Worm (Caenorhabditis elegans): ENCODE measurements around the gene pitr-4.

The pitr-4 gene

DNA sequence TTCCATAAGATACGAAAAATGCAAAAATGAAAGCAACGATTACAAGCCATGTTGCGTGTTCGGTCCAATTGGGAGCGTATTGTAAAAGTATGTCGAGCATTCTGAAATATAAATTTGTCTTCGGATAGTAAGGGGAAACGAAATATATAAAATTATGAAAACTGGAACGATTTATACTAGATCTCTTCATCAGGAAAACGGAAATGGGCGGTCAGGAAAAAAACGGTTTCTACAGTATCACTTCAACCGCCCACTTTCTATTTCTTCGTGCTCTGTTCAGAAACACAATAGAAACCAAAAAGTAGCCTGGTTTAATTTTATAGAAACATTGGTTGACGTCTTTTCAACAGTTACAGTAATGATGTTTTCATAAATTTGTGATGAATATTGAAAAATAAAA, at the start of gene pitr-4:
pitr-4 (minus strand) TSS at position 101 of the 400 bp plus-strand sequence.
- TF ChIP-seq ceh-13 (GFP tag; optimal IDR thresholded peaks at IDR 0.05) (no peak), ceh-36 (tag; optimal IDR thresholded peaks at IDR 0.05) (no peak), tbx-11 (GFP tag; IDR thresholded peaks at IDR 0.05) (no peak), F13C5.2 (tag; optimal IDR thresholded peaks at IDR 0.05) (no peak), ets-7 (tag; optimal IDR thresholded peaks at IDR 0.05) (no peak), B0310.2 (tag; optimal IDR thresholded peaks at IDR 0.05) (no peak), hmbx-1 (tag; optimal IDR thresholded peaks at IDR 0.05) (no peak), sea-1 (GFP tag; conservative IDR thresholded peaks at IDR 0.05) (no peak), scrt-1 (GFP tag; IDR thresholded peaks at IDR 0.05) (no peak), ama-1 (optimal IDR thresholded peaks at IDR 0.05) (no peak), tbx-37 (GFP tag; conservative IDR thresholded peaks at IDR 0.05) (no peak), hnd-1 (tag; optimal IDR thresholded peaks at IDR 0.05) (no peak), flt-1 (GFP tag; IDR thresholded peaks at IDR 0.05) (no peak), pes-1 (GFP tag; IDR thresholded peaks at IDR 0.05) (no peak), tra-4 (tag; optimal IDR thresholded peaks at IDR 0.05) (no peak), aly-1 (tag; optimal IDR thresholded peaks at IDR 0.05) (no peak)

DNA sequence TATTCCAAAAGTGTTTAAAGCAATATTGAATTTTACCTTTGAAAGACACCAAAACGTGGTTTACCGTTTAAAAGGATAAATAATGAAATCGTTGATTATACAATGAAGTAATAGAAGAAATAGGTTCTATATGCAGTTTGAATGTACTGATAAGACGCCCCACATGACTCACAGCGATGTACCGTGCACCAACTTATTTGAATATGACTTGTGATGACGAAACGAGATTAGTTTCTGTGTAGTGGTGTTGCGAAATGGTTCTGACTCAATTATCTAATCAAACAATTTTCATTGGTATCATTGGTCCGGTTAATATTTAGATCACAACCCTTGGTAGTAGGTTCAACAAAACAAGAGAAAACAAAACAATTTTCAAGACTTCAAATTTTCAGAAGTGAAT, 49.8 kb upstream of the pitr-4 start:
- TF ChIP-seq ama-1 (optimal IDR thresholded peaks at IDR 0.05) (no peak), pes-1 (GFP tag; IDR thresholded peaks at IDR 0.05) (no peak), tbx-11 (GFP tag; IDR thresholded peaks at IDR 0.05) (no peak), ets-7 (tag; optimal IDR thresholded peaks at IDR 0.05) (no peak), hnd-1 (tag; optimal IDR thresholded peaks at IDR 0.05) (no peak), scrt-1 (GFP tag; IDR thresholded peaks at IDR 0.05) (no peak), flt-1 (GFP tag; IDR thresholded peaks at IDR 0.05) (no peak), hmbx-1 (tag; optimal IDR thresholded peaks at IDR 0.05) (no peak), ceh-36 (tag; optimal IDR thresholded peaks at IDR 0.05) (no peak), tra-4 (tag; optimal IDR thresholded peaks at IDR 0.05) (no peak)

ce11 chrV:9709747-9710146, 48.3 kb upstream of the pitr-4 start, which contains the start of gene tag-120:
tag-120 (minus strand) TSS chrV:9709814.
- no peak for TF ChIP-seq F13C5.2 (tag; optimal IDR thresholded peaks at IDR 0.05)
- TF ChIP-seq aly-1 (tag; optimal IDR thresholded peaks at IDR 0.05): no peak
- TF ChIP-seq hnd-1 (tag; optimal IDR thresholded peaks at IDR 0.05): no peak
- TF ChIP-seq scrt-1 (GFP tag; IDR thresholded peaks at IDR 0.05): no peak
- TF ChIP-seq flt-1 (GFP tag; IDR thresholded peaks at IDR 0.05): no peak
- TF ChIP-seq hmbx-1 (tag; optimal IDR thresholded peaks at IDR 0.05): no peak
- no peak for TF ChIP-seq ama-1 (optimal IDR thresholded peaks at IDR 0.05)

DNA sequence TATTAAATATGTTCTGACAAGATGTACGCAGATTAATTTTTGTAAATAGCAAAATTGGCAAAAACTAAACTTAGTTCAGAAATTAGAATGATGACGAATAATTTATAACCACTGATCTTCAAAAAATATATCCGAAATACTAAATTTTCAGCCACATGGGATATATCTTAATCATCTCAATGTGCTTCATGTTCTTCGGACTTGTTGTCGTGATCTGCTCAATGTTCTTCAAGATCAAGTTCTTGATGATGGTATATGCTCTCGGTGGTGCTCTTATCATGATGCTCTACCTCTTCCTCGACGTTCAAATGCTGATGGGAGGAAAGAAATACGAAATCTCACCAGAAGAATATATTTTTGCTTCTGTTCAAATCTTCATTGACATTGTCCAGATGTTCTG, 45.2 kb upstream of the pitr-4 start:
- no peak for TF ChIP-seq ets-7 (tag; optimal IDR thresholded peaks at IDR 0.05)
- TF ChIP-seq pes-1 (GFP tag; IDR thresholded peaks at IDR 0.05): no peak
- TF ChIP-seq sea-1 (GFP tag; conservative IDR thresholded peaks at IDR 0.05): no peak
- TF ChIP-seq ceh-36 (tag; optimal IDR thresholded peaks at IDR 0.05): no peak
- TF ChIP-seq ama-1 (optimal IDR thresholded peaks at IDR 0.05): no peak

DNA sequence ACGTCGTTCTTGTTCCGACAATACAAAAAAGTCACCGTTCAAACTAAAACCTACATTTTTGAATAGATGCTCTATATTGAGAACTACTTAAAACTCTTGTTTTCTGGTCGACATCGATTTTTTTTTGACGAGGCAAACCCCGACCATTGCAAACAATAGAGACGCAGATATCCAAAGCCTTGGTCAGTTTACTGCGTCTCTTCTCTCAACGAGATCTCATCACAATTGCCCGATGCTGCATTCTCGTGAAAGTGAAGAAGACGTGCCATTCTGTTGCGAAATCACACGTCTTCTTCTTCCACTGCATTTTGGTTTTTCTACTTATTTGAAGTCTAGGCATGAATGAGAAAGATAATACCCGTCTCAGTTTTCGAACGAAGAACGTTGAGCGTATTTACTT, 43.0 kb upstream of the pitr-4 start:
- TF ChIP-seq hnd-1 (tag; optimal IDR thresholded peaks at IDR 0.05) (no peak), ets-7 (tag; optimal IDR thresholded peaks at IDR 0.05) (no peak), scrt-1 (GFP tag; IDR thresholded peaks at IDR 0.05) (no peak), aly-1 (tag; optimal IDR thresholded peaks at IDR 0.05) (no peak), hmbx-1 (tag; optimal IDR thresholded peaks at IDR 0.05) (no peak), ama-1 (optimal IDR thresholded peaks at IDR 0.05) (no peak), ceh-13 (GFP tag; optimal IDR thresholded peaks at IDR 0.05) (no peak), flt-1 (GFP tag; IDR thresholded peaks at IDR 0.05) (no peak), hmg-4 (GFP tag; optimal IDR thresholded peaks at IDR 0.05) (no peak), tbx-11 (GFP tag; IDR thresholded peaks at IDR 0.05) (no peak), pes-1 (GFP tag; IDR thresholded peaks at IDR 0.05) (no peak), ceh-36 (tag; optimal IDR thresholded peaks at IDR 0.05) (no peak), B0310.2 (tag; optimal IDR thresholded peaks at IDR 0.05) (no peak), sea-1 (GFP tag; conservative IDR thresholded peaks at IDR 0.05) (no peak), tra-4 (tag; optimal IDR thresholded peaks at IDR 0.05) (no peak), F13C5.2 (tag; optimal IDR thresholded peaks at IDR 0.05) (no peak), tbx-37 (GFP tag; conservative IDR thresholded peaks at IDR 0.05) (no peak)

ce11 chrV:9703549-9703948, 42.1 kb upstream of the pitr-4 start:
- no peak for TF ChIP-seq B0310.2 (tag; optimal IDR thresholded peaks at IDR 0.05)
- no peak for TF ChIP-seq hmg-4 (GFP tag; optimal IDR thresholded peaks at IDR 0.05)
- TF ChIP-seq tbx-37 (GFP tag; conservative IDR thresholded peaks at IDR 0.05): no peak
- no peak for TF ChIP-seq tbx-11 (GFP tag; IDR thresholded peaks at IDR 0.05)
- TF ChIP-seq ets-7 (tag; optimal IDR thresholded peaks at IDR 0.05): no peak
- TF ChIP-seq hnd-1 (tag; optimal IDR thresholded peaks at IDR 0.05): no peak
- TF ChIP-seq ceh-36 (tag; optimal IDR thresholded peaks at IDR 0.05): no peak
- no peak for TF ChIP-seq ama-1 (optimal IDR thresholded peaks at IDR 0.05)
- TF ChIP-seq flt-1 (GFP tag; IDR thresholded peaks at IDR 0.05): no peak
- no peak for TF ChIP-seq tra-4 (tag; optimal IDR thresholded peaks at IDR 0.05)
- no peak for TF ChIP-seq scrt-1 (GFP tag; IDR thresholded peaks at IDR 0.05)
- no peak for TF ChIP-seq hmbx-1 (tag; optimal IDR thresholded peaks at IDR 0.05)
- no peak for TF ChIP-seq F13C5.2 (tag; optimal IDR thresholded peaks at IDR 0.05)
- no peak for TF ChIP-seq aly-1 (tag; optimal IDR thresholded peaks at IDR 0.05)

DNA sequence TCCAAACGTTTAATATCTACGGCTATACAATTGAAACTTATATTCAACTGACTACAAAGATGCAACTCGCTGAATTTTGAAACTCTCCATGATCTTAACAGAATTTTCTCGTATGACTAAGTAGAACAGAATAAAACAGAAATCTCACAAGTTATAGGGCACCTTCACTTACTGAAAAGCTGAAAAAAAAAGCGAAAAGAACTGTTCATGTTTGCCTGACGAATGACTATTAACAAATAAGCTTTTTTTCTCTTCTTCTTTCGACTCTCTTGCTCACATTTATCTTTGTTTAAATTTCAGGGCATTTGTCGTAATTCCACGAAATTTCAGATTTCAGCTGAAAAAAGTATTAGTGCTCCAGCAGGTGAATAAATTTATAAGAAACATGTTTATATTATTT, 41.3 kb upstream of the pitr-4 start, which contains the start of gene xbx-6:
xbx-6 (plus strand) TSS at position 301 of the 400 bp plus-strand sequence.
- TF ChIP-seq flt-1 (GFP tag; IDR thresholded peaks at IDR 0.05) (no peak), tbx-37 (GFP tag; conservative IDR thresholded peaks at IDR 0.05) (no peak), hmbx-1 (tag; optimal IDR thresholded peaks at IDR 0.05) (no peak), hmg-4 (GFP tag; optimal IDR thresholded peaks at IDR 0.05) (no peak), sea-1 (GFP tag; conservative IDR thresholded peaks at IDR 0.05) (no peak), scrt-1 (GFP tag; IDR thresholded peaks at IDR 0.05) (no peak), ceh-36 (tag; optimal IDR thresholded peaks at IDR 0.05) (no peak), B0310.2 (tag; optimal IDR thresholded peaks at IDR 0.05) (no peak), hnd-1 (tag; optimal IDR thresholded peaks at IDR 0.05) (no peak), pes-1 (GFP tag; IDR thresholded peaks at IDR 0.05) (no peak), ceh-13 (GFP tag; optimal IDR thresholded peaks at IDR 0.05) (no peak), tbx-11 (GFP tag; IDR thresholded peaks at IDR 0.05) (no peak), F13C5.2 (tag; optimal IDR thresholded peaks at IDR 0.05) (no peak), ama-1 (optimal IDR thresholded peaks at IDR 0.05) (no peak), tra-4 (tag; optimal IDR thresholded peaks at IDR 0.05) (no peak)
